Fruit fly (Drosophila melanogaster): ENCODE measurements around the gene Rsf1.

Rsf1 gene

DNA sequence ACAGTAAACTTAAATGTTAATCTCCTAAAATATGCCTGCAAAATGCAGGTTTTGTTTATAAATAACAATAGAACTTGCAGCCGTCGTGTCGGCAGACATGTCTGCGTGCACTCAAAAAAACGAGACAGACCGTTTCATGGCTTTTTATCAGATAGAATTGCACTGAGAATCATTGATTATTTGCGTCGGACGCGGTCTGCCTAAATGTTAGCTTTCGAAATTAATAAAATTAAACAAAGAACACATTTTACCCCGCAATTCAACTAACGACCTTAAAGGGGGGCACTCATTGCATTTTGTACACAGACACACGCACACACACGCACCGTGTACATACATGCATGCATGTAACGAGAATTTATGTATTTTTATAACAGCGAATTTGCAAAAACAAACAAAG lies 13.5 kb upstream of the Rsf1 start (continued):
- TF ChIP-seq pita (GFP tag; optimal IDR thresholded peaks at IDR 0.05) (no peak), Fer3 (tag; optimal IDR thresholded peaks at IDR 0.05) (no peak), CG11723 (GFP tag; optimal IDR thresholded peaks at IDR 0.05) (no peak), dati (GFP tag; IDR thresholded peaks at IDR 0.05) (0 out of 2 replicates have a peak, but pooled peaks have one; percentile 8), ash1 (GFP tag; optimal IDR thresholded peaks at IDR 0.05) (no peak), trh (GFP tag; optimal IDR thresholded peaks at IDR 0.05) (no peak), eve (GFP tag; optimal IDR thresholded peaks at IDR 0.05) (peak in 1 of 2 experiments; percentile 81), Tbp (GFP tag; optimal IDR thresholded peaks at IDR 0.05) (no peak), HHEX (GFP tag; optimal IDR thresholded peaks at IDR 0.05) (no peak), chn (GFP tag; optimal IDR thresholded peaks at IDR 0.05) (peak; percentile 42), Deaf1 (tag; optimal IDR thresholded peaks at IDR 0.05) (no peak), kah (GFP tag; optimal IDR thresholded peaks at IDR 0.05) (no peak), ac (GFP tag; optimal IDR thresholded peaks at IDR 0.05) (no peak), H2.0 (GFP tag; IDR thresholded peaks at IDR 0.05) (peak; percentile 23; the same call in 1 of the 2 replicates), lola (GFP tag; optimal IDR thresholded peaks at IDR 0.05) (no peak), CG12391 (tag; optimal IDR thresholded peaks at IDR 0.05) (no peak), Atf6 (GFP tag; IDR thresholded peaks at IDR 0.05) (no peak), Nf-YB (GFP tag; optimal IDR thresholded peaks at IDR 0.05) (no peak), row (GFP tag; IDR thresholded peaks at IDR 0.05) (peak; percentile 37; the same call in 1 of the 3 replicates), CG8478 (optimal IDR thresholded peaks at IDR 0.05) (no peak), CG2129 (GFP tag; IDR thresholded peaks at IDR 0.05; ENCODE audit: partially characterized antibody) (no peak), gcm (GFP tag; optimal IDR thresholded peaks at IDR 0.05) (no peak), CG14860 (GFP tag; IDR thresholded peaks at IDR 0.05; ENCODE audit: partially characterized antibody) (no peak), pros (GFP tag; optimal IDR thresholded peaks at IDR 0.05) (no peak), Drgx (GFP tag; IDR thresholded peaks at IDR 0.05) (peak; percentile 63), CG14014 (GFP tag; IDR thresholded peaks at IDR 0.05) (peak; percentile 28; the same call in 1 of the 2 replicates), NK7.1 (GFP tag; optimal IDR thresholded peaks at IDR 0.05) (no peak), sim (GFP tag; IDR thresholded peaks at IDR 0.05) (peak; percentile 43; the same call in 1 of the 2 replicates), CG12071 (GFP tag; optimal IDR thresholded peaks at IDR 0.05) (no peak), dpn (GFP tag; optimal IDR thresholded peaks at IDR 0.05) (peak; percentile 5 to 22), HLH4C (GFP tag; IDR thresholded peaks at IDR 0.05; ENCODE audit: partially characterized antibody) (no peak), gem (tag; optimal IDR thresholded peaks at IDR 0.05) (no peak), CG9817 (tag; optimal IDR thresholded peaks at IDR 0.05) (no peak), Meics (GFP tag; optimal IDR thresholded peaks at IDR 0.05) (no peak), CG6175 (GFP tag; IDR thresholded peaks at IDR 0.05) (no peak), CG11247 (GFP tag; IDR thresholded peaks at IDR 0.05) (no peak), Elba2 (GFP tag; optimal IDR thresholded peaks at IDR 0.05) (no peak), Dek (tag; optimal IDR thresholded peaks at IDR 0.05) (no peak), rib (GFP tag; IDR thresholded peaks at IDR 0.05) (no peak), CG15514 (GFP tag; optimal IDR thresholded peaks at IDR 0.05) (no peak), CG11398 (GFP tag; optimal IDR thresholded peaks at IDR 0.05) (no peak), Jarid2 (GFP tag; optimal IDR thresholded peaks at IDR 0.05) (no peak), H15 (GFP tag; IDR thresholded peaks at IDR 0.05) (no peak), ERR (GFP tag; optimal IDR thresholded peaks at IDR 0.05) (no peak), salm (tag; optimal IDR thresholded peaks at IDR 0.05) (no peak), Ravus (GFP tag; IDR thresholded peaks at IDR 0.05) (no peak), p53 (GFP tag; optimal IDR thresholded peaks at IDR 0.05) (peak; percentile 11), CG10274 (GFP tag; optimal IDR thresholded peaks at IDR 0.05) (no peak), CG9797 (GFP tag; optimal IDR thresholded peaks at IDR 0.05) (no peak), slp2 (GFP tag; optimal IDR thresholded peaks at IDR 0.05) (no peak), CG2199 (GFP tag; IDR thresholded peaks at IDR 0.05) (0 out of 3 replicates have a peak, but pooled peaks have one; percentile 34), Ets97D (GFP tag; optimal IDR thresholded peaks at IDR 0.05) (no peak)

Measured in whole organism, embryonic.